Fruit fly (Drosophila melanogaster) whole organism, embryonic: ENCODE results near the gene CG34398.
A peak's percentile ranks its signal among the peaks of the same experiment; 100 is the strongest.

Experiments
- ATbp ChIP-seq: fragments of 200-800 bp; sonication (Bioruptor generic); optimal IDR thresholded peaks from 2 replicates; lab custom pipeline; 2017; ENCODE audit warnings: missing biosample characterization, mild to moderate bottlenecking, missing genetic modification characterization, missing genetic modification reagents
- Ada2b ChIP-seq: fragments of 200-800 bp; sonication (Bioruptor generic); IDR thresholded peaks from 2 replicates; pipeline ENCODE4 v1.3.6; 2022; ENCODE audit warnings: missing biosample characterization, missing genetic modification characterization
- Bgb ChIP-seq: fragments of 200-800 bp; sonication (Bioruptor generic); IDR thresholded peaks from 2 replicates; pipeline ENCODE4 v1.3.6; 2022; ENCODE audit warnings: missing biosample characterization, missing genetic modification characterization; ENCODE audit not compliant: partially characterized antibody
- CG10321 ChIP-seq: fragments of 200-800 bp; sonication (Bioruptor generic); IDR thresholded peaks from 2 replicates; pipeline ENCODE4 v1.3.6; 2022; ENCODE audit warnings: missing biosample characterization, missing genetic modification characterization
- CG11093 ChIP-seq: fragments of 200-800 bp; sonication (Bioruptor generic); IDR thresholded peaks from 3 replicates; pipeline ENCODE4 v1.3.6; 2022; ENCODE audit warnings: missing biosample characterization, missing genetic modification characterization
- CG11504 ChIP-seq: fragments of 200-800 bp; sonication (Bioruptor generic); optimal IDR thresholded peaks from 3 replicates; lab custom pipeline; 2019; ENCODE audit warnings: missing biosample characterization, mild to moderate bottlenecking, missing genetic modification characterization, moderate library complexity
- CG12769 ChIP-seq: fragments of 200-800 bp; sonication (Bioruptor generic); optimal IDR thresholded peaks from 2 replicates; lab custom pipeline; 2019; ENCODE audit warnings: missing biosample characterization, mild to moderate bottlenecking, missing genetic modification characterization, moderate library complexity
- CG13287 ChIP-seq: fragments of 200-800 bp; sonication (Bioruptor generic); IDR thresholded peaks from 2 replicates; pipeline ENCODE4 v1.3.6; 2022; ENCODE audit warnings: missing biosample characterization, missing genetic modification characterization; ENCODE audit not compliant: partially characterized antibody
- CG13894 ChIP-seq: fragments of 200-800 bp; sonication (Bioruptor generic); optimal IDR thresholded peaks from 3 replicates; lab custom pipeline; 2018; ENCODE audit warnings: missing biosample characterization, mild to moderate bottlenecking, missing genetic modification characterization, moderate library complexity
- CG1647 ChIP-seq: fragments of 200-800 bp; sonication (Bioruptor generic); optimal IDR thresholded peaks from 3 replicates; lab custom pipeline; 2016; ENCODE audit warnings: missing biosample characterization, missing genetic modification characterization
- CG16815 ChIP-seq: fragments of 200-800 bp; sonication (Bioruptor generic); optimal IDR thresholded peaks from 3 replicates; lab custom pipeline; 2017; ENCODE audit warnings: missing biosample characterization, mild to moderate bottlenecking, missing genetic modification characterization
- CG17328 ChIP-seq: fragments of 200-800 bp; sonication (Bioruptor generic); IDR thresholded peaks from 2 replicates; pipeline ENCODE4 v1.3.6; 2022; ENCODE audit warnings: missing biosample characterization, missing genetic modification characterization
- CG30431 ChIP-seq: fragments of 200-800 bp; sonication (Bioruptor generic); optimal IDR thresholded peaks from 2 replicates; lab custom pipeline; 2017; ENCODE audit warnings: missing biosample characterization, missing genetic modification characterization
- CG3838 ChIP-seq: fragments of 200-800 bp; sonication (Bioruptor generic); optimal IDR thresholded peaks from 3 replicates; lab custom pipeline; 2016; ENCODE audit warnings: missing biosample characterization, missing genetic modification characterization
- CG4282 ChIP-seq: fragments of 200-800 bp; sonication (Bioruptor generic); optimal IDR thresholded peaks from 2 replicates; lab custom pipeline; 2016; ENCODE audit warnings: missing biosample characterization, missing genetic modification characterization
- CG4328 ChIP-seq: fragments of 200-800 bp; sonication (Bioruptor generic); optimal IDR thresholded peaks from 3 replicates; lab custom pipeline; 2017; ENCODE audit warnings: missing biosample characterization, missing genetic modification reagents, missing genetic modification characterization
- CG6791 ChIP-seq: fragments of 200-800 bp; sonication (Bioruptor generic); IDR thresholded peaks from 3 replicates; pipeline ENCODE4 v1.3.6; 2022; ENCODE audit warnings: missing biosample characterization, missing genetic modification characterization; ENCODE audit not compliant: partially characterized antibody
- CG6813 ChIP-seq: fragments of 200-800 bp; sonication (Bioruptor generic); optimal IDR thresholded peaks from 2 replicates; lab custom pipeline; 2017; ENCODE audit warnings: missing biosample characterization, missing genetic modification characterization, mild to moderate bottlenecking, moderate library complexity, missing genetic modification reagents
- CG8359 ChIP-seq: fragments of 200-800 bp; sonication (Bioruptor generic); optimal IDR thresholded peaks from 2 replicates; lab custom pipeline; 2017; ENCODE audit warnings: missing biosample characterization, mild to moderate bottlenecking, missing genetic modification characterization, borderline replicate concordance
- Dfd ChIP-seq, 2 experiments: fragments of >200 bp; optimal IDR thresholded peaks; 2 replicates each; lab custom pipeline; 2017; ENCODE audit warnings: missing biosample characterization in 2 of 2, missing genetic modification characterization in 2 of 2
- Dp ChIP-seq: fragments of 200-800 bp; sonication (Bioruptor generic); optimal IDR thresholded peaks from 2 replicates; lab custom pipeline; 2018; ENCODE audit warnings: missing biosample characterization, mild to moderate bottlenecking, missing genetic modification characterization, moderate library complexity
- Drgx ChIP-seq: fragments of 200-800 bp; sonication (Bioruptor generic); IDR thresholded peaks from 2 replicates; pipeline ENCODE4 v1.3.6; 2022; ENCODE audit warnings: missing biosample characterization, missing genetic modification characterization
- GATAe ChIP-seq: fragments of 200-800 bp; sonication (Bioruptor generic); conservative IDR thresholded peaks from 2 replicates; pipeline ENCODE4 v1.3.6; 2022; ENCODE audit warnings: missing biosample characterization, missing genetic modification characterization
- HLH54F ChIP-seq: fragments of 200-800 bp; sonication (Bioruptor generic); optimal IDR thresholded peaks from 3 replicates; lab custom pipeline; 2016; ENCODE audit warnings: missing biosample characterization, missing genetic modification characterization
- Lim3 ChIP-seq: fragments of 200-800 bp; sonication (Bioruptor generic); IDR thresholded peaks from 2 replicates; pipeline ENCODE4 v1.3.6; 2022; ENCODE audit warnings: missing biosample characterization, missing genetic modification characterization
- Mrtf ChIP-seq: fragments of 200-800 bp; sonication (Bioruptor generic); IDR thresholded peaks from 3 replicates; pipeline ENCODE4 v1.3.6; 2022; ENCODE audit warnings: missing biosample characterization, missing genetic modification characterization
- NFAT ChIP-seq: fragments of 200-800 bp; sonication (Bioruptor generic); IDR thresholded peaks from 2 replicates; pipeline ENCODE4 v1.3.6; 2022; ENCODE audit warnings: missing biosample characterization, missing genetic modification characterization
- Sin3A ChIP-seq: fragments of >200 bp; optimal IDR thresholded peaks from 2 replicates; lab custom pipeline; 2018
- Sry-β ChIP-seq: fragments of 200-800 bp; sonication (Bioruptor generic); optimal IDR thresholded peaks from 2 replicates; lab custom pipeline; 2018; ENCODE audit warnings: missing biosample characterization, mild to moderate bottlenecking, missing genetic modification characterization, moderate library complexity
- Sry-δ ChIP-seq: fragments of 200-800 bp; sonication (Bioruptor generic); optimal IDR thresholded peaks from 2 replicates; lab custom pipeline; 2016; ENCODE audit warnings: missing biosample characterization, missing genetic modification characterization
- Xbp1 ChIP-seq: fragments of 200-800 bp; sonication (Bioruptor generic); optimal IDR thresholded peaks from 3 replicates; lab custom pipeline; 2016; ENCODE audit warnings: missing biosample characterization, mild to moderate bottlenecking, missing genetic modification characterization
- ab ChIP-seq: fragments of 200-800 bp; sonication (Bioruptor generic); optimal IDR thresholded peaks from 2 replicates; lab custom pipeline; 2016; ENCODE audit warnings: missing biosample characterization, missing genetic modification characterization
- aop ChIP-seq: fragments of 200-800 bp; sonication (Bioruptor generic); IDR thresholded peaks from 2 replicates; pipeline ENCODE4 v1.3.6; 2022; ENCODE audit warnings: missing biosample characterization, missing genetic modification characterization
- bigmax ChIP-seq: fragments of 200-800 bp; sonication (Bioruptor generic); optimal IDR thresholded peaks from 2 replicates; lab custom pipeline; 2018; ENCODE audit warnings: missing biosample characterization, mild to moderate bottlenecking, missing genetic modification characterization
- crol ChIP-seq: fragments of 200-800 bp; sonication (Bioruptor generic); IDR thresholded peaks from 2 replicates; pipeline ENCODE4 v1.3.6; 2022; ENCODE audit warnings: missing biosample characterization, missing genetic modification characterization
- dimm ChIP-seq: fragments of 200-800 bp; sonication (Bioruptor generic); IDR thresholded peaks from 2 replicates; pipeline ENCODE4 v1.3.6; 2022; ENCODE audit warnings: missing biosample characterization, missing genetic modification characterization
- dm ChIP-seq: fragments of 200-800 bp; sonication (Bioruptor generic); optimal IDR thresholded peaks from 3 replicates; lab custom pipeline; 2016; ENCODE audit warnings: missing biosample characterization, missing genetic modification characterization
- emc ChIP-seq: fragments of 200-800 bp; sonication (Bioruptor generic); optimal IDR thresholded peaks from 2 replicates; lab custom pipeline; 2016; ENCODE audit warnings: missing biosample characterization, missing genetic modification characterization
- inv ChIP-seq: fragments of 200-800 bp; sonication (Bioruptor generic); IDR thresholded peaks from 2 replicates; pipeline ENCODE4 v1.3.6; 2022; ENCODE audit warnings: missing biosample characterization, missing genetic modification characterization; ENCODE audit not compliant: partially characterized antibody
- lilli ChIP-seq: fragments of 200-800 bp; sonication (Bioruptor generic); optimal IDR thresholded peaks from 3 replicates; lab custom pipeline; 2016; ENCODE audit warnings: missing biosample characterization, missing genetic modification characterization
- pan ChIP-seq, 4 experiments: fragments of >200 bp in 3 of 4; fragments of 200-800 bp in 1 of 4; sonication (Bioruptor generic) in 1 of 4; optimal IDR thresholded peaks in 3 of 4; IDR thresholded peaks in 1 of 4; 2 replicates each; pipeline versions ENCODE4 v1.3.6 to Lab custom; 2017 to 2022; ENCODE audit warnings: missing biosample characterization in 2 of 4, missing genetic modification characterization in 2 of 4, mixed read lengths in 1 of 4
- peb ChIP-seq: fragments of 200-800 bp; sonication (Bioruptor generic); IDR thresholded peaks from 2 replicates; pipeline ENCODE4 v1.3.6; 2022; ENCODE audit warnings: missing biosample characterization, missing genetic modification characterization
- ro ChIP-seq: fragments of 200-800 bp; sonication (Bioruptor generic); IDR thresholded peaks from 2 replicates; pipeline ENCODE4 v1.3.6; 2022; ENCODE audit warnings: missing biosample characterization, missing genetic modification characterization
- sisA ChIP-seq: fragments of 200-800 bp; sonication (Bioruptor generic); IDR thresholded peaks from 2 replicates; pipeline ENCODE4 v1.3.6; 2022; ENCODE audit warnings: missing biosample characterization, missing genetic modification characterization
- stwl ChIP-seq: fragments of 200-800 bp; sonication (Bioruptor generic); optimal IDR thresholded peaks from 3 replicates; lab custom pipeline; 2018; ENCODE audit warnings: missing biosample characterization, mild to moderate bottlenecking, missing genetic modification characterization, moderate library complexity
- sug ChIP-seq: fragments of 200-800 bp; optimal IDR thresholded peaks from 2 replicates; lab custom pipeline; 2019; ENCODE audit warnings: missing biosample characterization, mild to moderate bottlenecking, missing genetic modification characterization, moderate library complexity
- tin ChIP-seq: fragments of 200-800 bp; sonication (Bioruptor generic); optimal IDR thresholded peaks from 3 replicates; lab custom pipeline; 2016; ENCODE audit warnings: missing biosample characterization, missing genetic modification characterization
- tna ChIP-seq: fragments of 200-800 bp; sonication (Bioruptor generic); IDR thresholded peaks from 2 replicates; pipeline ENCODE4 v1.3.6; 2022; ENCODE audit warnings: missing biosample characterization, missing genetic modification characterization; ENCODE audit not compliant: partially characterized antibody
- zen ChIP-seq: fragments of 200-800 bp; sonication (Bioruptor generic); optimal IDR thresholded peaks from 3 replicates; lab custom pipeline; 2018; ENCODE audit warnings: missing biosample characterization, mild to moderate bottlenecking, missing genetic modification characterization, moderate library complexity
- zfh2 ChIP-seq: fragments of 200-800 bp; sonication (Bioruptor generic); optimal IDR thresholded peaks from 2 replicates; lab custom pipeline; 2016; ENCODE audit warnings: missing biosample characterization, missing genetic modification characterization

Gene CG34398

dm6 chr2L:8897954-8898713, 452 bp upstream of the CG34398 start (continued):
- TF ChIP-seq stwl (tag; lab: Kevin White, UChicago) (no peak), CG6791 (GFP tag; lab: Robert Waterston, UW) (no peak), Bgb (no peak), CG4282 (no peak), CG11504 (tag; lab: Kevin White, UChicago) (peak; percentile 70), NFAT (GFP tag; lab: Robert Waterston, UW) (0 out of 2 replicates have a peak, but pooled peaks have one; percentile 4), Ada2b (GFP tag; lab: Robert Waterston, UW) (peak; percentile 36; the same call in 1 of the 2 replicates), Sry-β (GFP tag; lab: Kevin White, UChicago) (no peak), CG16815 (GFP tag; lab: Kevin White, UChicago) (no peak), Dfd (GFP tag; optimal IDR thresholded peaks at IDR 0.05; lab: Kevin White, UChicago) (no peak), CG10321 (GFP tag; lab: Robert Waterston, UW) (no peak), CG30431 (peak; percentile 15), Mrtf (no peak), Drgx (GFP tag; lab: Robert Waterston, UW) (peak; percentile 60; the same call in 1 of the 2 replicates), CG13287 (GFP tag; lab: Robert Waterston, UW) (no peak), ro (GFP tag; lab: Robert Waterston, UW) (no peak), Xbp1 (GFP tag; lab: Kevin White, UChicago) (peak; percentile 25), Sry-δ (GFP tag; lab: Kevin White, UChicago) (no peak), bigmax (GFP tag; lab: Kevin White, UChicago) (no peak), crol (GFP tag; lab: Robert Waterston, UW) (no peak), Lim3 (no peak), emc (GFP tag; lab: Kevin White, UChicago) (no peak), Dp (GFP tag; lab: Kevin White, UChicago) (no peak), CG8359 (no peak), tin (no peak), CG13894 (no peak), CG4328 (GFP tag; lab: Kevin White, UChicago) (peak; percentile 39), CG1647 (no peak), CG12769 (no peak), CG3838 (GFP tag; lab: Kevin White, UChicago) (no peak), peb (GFP tag; lab: Robert Waterston, UW) (no peak), CG6813 (no peak), HLH54F (peak; percentile 2), tna (GFP tag; lab: Robert Waterston, UW) (no peak), inv (GFP tag; lab: Robert Waterston, UW) (no peak), ab (GFP tag; lab: Kevin White, UChicago) (no peak), CG11093 (no peak), aop (GFP tag; lab: Robert Waterston, UW) (no peak), zen (tag; lab: Kevin White, UChicago) (no peak), GATAe (no peak), pan (optimal IDR thresholded peaks at IDR 0.05; lab: Kevin White, UChicago) (no peak), pan (GFP tag; optimal IDR thresholded peaks at IDR 0.05 in 1 of 2, IDR thresholded peaks at IDR 0.05 in 1 of 2) (peak in 1 of 2 experiments; percentile 29), lilli (GFP tag; lab: Kevin White, UChicago) (peak; percentile 38), dm (GFP tag; lab: Kevin White, UChicago) (no peak), ATbp (no peak), Sin3A (lab: Kevin White, UChicago) (no peak), dimm (GFP tag; lab: Robert Waterston, UW) (no peak), CG17328 (GFP tag; lab: Robert Waterston, UW) (no peak), sisA (GFP tag; lab: Robert Waterston, UW) (no peak), sug (peak; percentile 42), zfh2 (GFP tag; lab: Kevin White, UChicago) (peak; percentile 33)
